Fruit fly (Drosophila melanogaster) whole organism, embryonic: ENCODE measurements around the gene Jhbp5.
A peak's percentile ranks its signal among the peaks of the same experiment; 100 is the strongest.

ENCODE experiments used
- Asciz ChIP-seq: fragments of 200-800 bp; sonication (Bioruptor generic); optimal IDR thresholded peaks from 2 replicates; lab custom pipeline; 2017; ENCODE audit warnings: missing biosample characterization, mild to moderate bottlenecking, missing genetic modification characterization, missing genetic modification reagents
- Atf6 ChIP-seq: fragments of 200-800 bp; sonication (Bioruptor generic); IDR thresholded peaks from 2 replicates; pipeline ENCODE4 v1.3.6; 2022; ENCODE audit warnings: missing biosample characterization, missing genetic modification characterization
- CG11560 ChIP-seq: fragments of 200-800 bp; sonication (Bioruptor generic); IDR thresholded peaks from 3 replicates; pipeline ENCODE4 v1.3.6; 2022; ENCODE audit warnings: missing biosample characterization, missing genetic modification characterization
- CG11723 ChIP-seq: fragments of 200-800 bp; sonication (Bioruptor generic); optimal IDR thresholded peaks from 2 replicates; lab custom pipeline; 2017; ENCODE audit warnings: missing biosample characterization, mild to moderate bottlenecking, missing genetic modification characterization
- CG12391 ChIP-seq: fragments of 200-800 bp; sonication (Bioruptor generic); optimal IDR thresholded peaks from 3 replicates; lab custom pipeline; 2018; ENCODE audit warnings: missing biosample characterization, mild to moderate bottlenecking, missing genetic modification characterization, moderate library complexity
- CG15011 ChIP-seq: fragments of 200-800 bp; sonication (Bioruptor generic); optimal IDR thresholded peaks from 3 replicates; lab custom pipeline; 2018; ENCODE audit warnings: missing biosample characterization, mild to moderate bottlenecking, missing genetic modification characterization
- CG15514 ChIP-seq: fragments of 200-800 bp; sonication (Bioruptor generic); optimal IDR thresholded peaks from 3 replicates; lab custom pipeline; 2017; ENCODE audit warnings: missing biosample characterization, missing genetic modification characterization, mild to moderate bottlenecking, moderate library complexity, missing genetic modification reagents
- CG1832 ChIP-seq: fragments of 200-800 bp; sonication (Bioruptor generic); optimal IDR thresholded peaks from 2 replicates; lab custom pipeline; 2017; ENCODE audit warnings: missing biosample characterization, mild to moderate bottlenecking, missing genetic modification characterization, inconsistent platforms
- CG2116 ChIP-seq: fragments of 200-800 bp; sonication (Bioruptor generic); optimal IDR thresholded peaks from 3 replicates; lab custom pipeline; 2018; ENCODE audit warnings: missing biosample characterization, mild to moderate bottlenecking, missing genetic modification characterization
- CG2875 ChIP-seq: fragments of 200-800 bp; sonication (Bioruptor generic); optimal IDR thresholded peaks from 2 replicates; lab custom pipeline; 2017; ENCODE audit warnings: missing biosample characterization, mild to moderate bottlenecking, missing genetic modification characterization, missing genetic modification reagents
- CG30431 ChIP-seq: fragments of 200-800 bp; sonication (Bioruptor generic); optimal IDR thresholded peaks from 2 replicates; lab custom pipeline; 2017; ENCODE audit warnings: missing biosample characterization, missing genetic modification characterization
- CG33213 ChIP-seq: fragments of 200-800 bp; sonication (Bioruptor generic); optimal IDR thresholded peaks from 3 replicates; lab custom pipeline; 2016; ENCODE audit warnings: missing biosample characterization, missing genetic modification characterization
- CG3726 ChIP-seq: fragments of 200-800 bp; sonication (Bioruptor generic); IDR thresholded peaks from 3 replicates; pipeline ENCODE4, ENCODE4 v1.3.6; 2022; ENCODE audit warnings: missing biosample characterization, missing genetic modification characterization
- CG4282 ChIP-seq: fragments of 200-800 bp; sonication (Bioruptor generic); optimal IDR thresholded peaks from 2 replicates; lab custom pipeline; 2016; ENCODE audit warnings: missing biosample characterization, missing genetic modification characterization
- CG4617 ChIP-seq: fragments of 200-800 bp; sonication (Bioruptor generic); optimal IDR thresholded peaks from 3 replicates; lab custom pipeline; 2016; ENCODE audit warnings: missing biosample characterization, missing genetic modification characterization, borderline replicate concordance
- CG4707 ChIP-seq: fragments of 200-800 bp; sonication (Bioruptor generic); optimal IDR thresholded peaks from 2 replicates; lab custom pipeline; 2018; ENCODE audit warnings: missing biosample characterization, mild to moderate bottlenecking, missing genetic modification characterization, moderate library complexity
- CG4730 ChIP-seq: fragments of 200-800 bp; sonication (Bioruptor generic); IDR thresholded peaks from 2 replicates; pipeline ENCODE4 v1.3.6; 2022; ENCODE audit warnings: missing biosample characterization, missing genetic modification characterization
- CG7271 ChIP-seq: fragments of 200-800 bp; sonication (Bioruptor generic); optimal IDR thresholded peaks from 2 replicates; lab custom pipeline; 2018; ENCODE audit warnings: missing biosample characterization, mild to moderate bottlenecking, missing genetic modification characterization, moderate library complexity
- CG8281 ChIP-seq: fragments of 200-800 bp; sonication (Bioruptor generic); optimal IDR thresholded peaks from 2 replicates; lab custom pipeline; 2018; ENCODE audit warnings: missing biosample characterization, mild to moderate bottlenecking, missing genetic modification characterization, moderate library complexity
- CG9609 ChIP-seq: fragments of 200-800 bp; sonication (Bioruptor generic); optimal IDR thresholded peaks from 3 replicates; lab custom pipeline; 2016; ENCODE audit warnings: missing biosample characterization, missing genetic modification characterization
- Camta ChIP-seq: fragments of 200-800 bp; sonication (Bioruptor generic); optimal IDR thresholded peaks from 2 replicates; lab custom pipeline; 2016; ENCODE audit warnings: missing biosample characterization, missing genetic modification characterization
- E2f2 ChIP-seq: fragments of 200-800 bp; sonication (Bioruptor generic); IDR thresholded peaks from 2 replicates; pipeline ENCODE4 v1.3.6; 2022; ENCODE audit warnings: missing biosample characterization, missing genetic modification characterization
- Hr39 ChIP-seq: fragments of >200 bp; optimal IDR thresholded peaks from 2 replicates; lab custom pipeline; 2017
- MBD-R2 ChIP-seq: fragments of 200-800 bp; sonication (Bioruptor generic); IDR thresholded peaks from 2 replicates; pipeline ENCODE4 v1.3.6; 2022; ENCODE audit warnings: missing biosample characterization, missing genetic modification characterization
- MTF-1 ChIP-seq: fragments of 200-800 bp; sonication (Bioruptor generic); optimal IDR thresholded peaks from 2 replicates; lab custom pipeline; 2018; ENCODE audit warnings: missing biosample characterization, mild to moderate bottlenecking, missing genetic modification characterization, borderline replicate concordance
- Taf1 ChIP-seq: fragments of 200-800 bp; sonication (Bioruptor generic); IDR thresholded peaks from 2 replicates; pipeline ENCODE4 v1.3.6; 2022; ENCODE audit warnings: missing biosample characterization, missing genetic modification characterization
- Usf ChIP-seq: fragments of 200-800 bp; sonication (Bioruptor generic); optimal IDR thresholded peaks from 2 replicates; lab custom pipeline; 2017; ENCODE audit warnings: missing genotype, missing biosample characterization, missing genetic modification characterization
- bcd ChIP-seq: fragments of 200-800 bp; sonication (Bioruptor generic); optimal IDR thresholded peaks from 2 replicates; lab custom pipeline; 2017; ENCODE audit warnings: missing biosample characterization, mild to moderate bottlenecking, missing genetic modification characterization
- bsh ChIP-seq, 2 experiments: fragments of 200-800 bp; sonication (Bioruptor generic); optimal IDR thresholded peaks; 2 replicates each; lab custom pipeline; 2017 to 2018; ENCODE audit warnings: mild to moderate bottlenecking in 2 of 2, missing biosample characterization in 2 of 2, missing genetic modification characterization in 2 of 2, moderate library complexity in 1 of 2
- cad ChIP-seq: fragments of >200 bp; optimal IDR thresholded peaks from 2 replicates; lab custom pipeline; 2017; ENCODE audit warnings: missing biosample characterization, missing genetic modification characterization
- cg ChIP-seq: fragments of 200-800 bp; sonication (Bioruptor generic); optimal IDR thresholded peaks from 3 replicates; lab custom pipeline; 2019; ENCODE audit warnings: missing biosample characterization, mild to moderate bottlenecking, missing genetic modification characterization, moderate library complexity
- ci ChIP-seq: fragments of 200-800 bp; sonication (Bioruptor generic); IDR thresholded peaks from 3 replicates; pipeline ENCODE4 v1.3.6; 2022; ENCODE audit warnings: missing biosample characterization, missing genetic modification characterization
- crp ChIP-seq, 2 experiments: fragments of 200-800 bp; sonication (Bioruptor generic); optimal IDR thresholded peaks; 2 replicates in 1 of 2; 3 replicates in 1 of 2; lab custom pipeline; 2017; ENCODE audit warnings: missing biosample characterization in 2 of 2, missing genetic modification characterization in 2 of 2, mild to moderate bottlenecking in 1 of 2, moderate library complexity in 1 of 2
- dan ChIP-seq: fragments of 200-800 bp; sonication (Bioruptor generic); IDR thresholded peaks from 2 replicates; pipeline ENCODE4 v1.3.6; 2022; ENCODE audit warnings: missing biosample characterization, missing genetic modification characterization
- dati ChIP-seq: fragments of 200-800 bp; sonication (Bioruptor generic); IDR thresholded peaks from 2 replicates; pipeline ENCODE4 v1.3.6; 2022; ENCODE audit warnings: missing biosample characterization, missing genetic modification characterization
- dm ChIP-seq: fragments of 200-800 bp; sonication (Bioruptor generic); optimal IDR thresholded peaks from 3 replicates; lab custom pipeline; 2016; ENCODE audit warnings: missing biosample characterization, missing genetic modification characterization
- ems ChIP-seq: fragments of 200-800 bp; sonication (Bioruptor generic); optimal IDR thresholded peaks from 3 replicates; lab custom pipeline; 2016; ENCODE audit warnings: missing biosample characterization, missing genetic modification characterization
- fru ChIP-seq: fragments of >200 bp; optimal IDR thresholded peaks from 2 replicates; lab custom pipeline; 2017
- ftz-f1 ChIP-seq: fragments of 200-800 bp; sonication (Bioruptor generic); optimal IDR thresholded peaks from 2 replicates; lab custom pipeline; 2016; ENCODE audit warnings: missing biosample characterization, missing genetic modification characterization
- gem ChIP-seq: fragments of 200-800 bp; sonication (Bioruptor generic); optimal IDR thresholded peaks from 2 replicates; lab custom pipeline; 2019; ENCODE audit warnings: missing biosample characterization, mild to moderate bottlenecking, missing genetic modification characterization, moderate library complexity
- gro ChIP-seq: fragments of 200-800 bp; sonication (Bioruptor generic); optimal IDR thresholded peaks from 2 replicates; lab custom pipeline; 2016; ENCODE audit warnings: missing biosample characterization, missing genetic modification characterization
- jigr1 ChIP-seq: fragments of 200-800 bp; sonication (Bioruptor generic); IDR thresholded peaks from 3 replicates; pipeline ENCODE4 v1.3.6; 2022; ENCODE audit warnings: missing biosample characterization, missing genetic modification characterization
- klu ChIP-seq: fragments of 200-800 bp; sonication (Bioruptor generic); IDR thresholded peaks from 2 replicates; pipeline ENCODE4 v1.3.6; 2022; ENCODE audit warnings: missing biosample characterization, missing genetic modification characterization
- kni ChIP-seq: fragments of 200-800 bp; sonication (Bioruptor generic); optimal IDR thresholded peaks from 3 replicates; lab custom pipeline; 2017; ENCODE audit warnings: mild to moderate bottlenecking, missing biosample characterization, missing genetic modification reagents, missing genetic modification characterization
- pb ChIP-seq: fragments of 200-800 bp; sonication (Bioruptor generic); optimal IDR thresholded peaks from 3 replicates; lab custom pipeline; 2016; ENCODE audit warnings: missing biosample characterization, missing genetic modification characterization
- peb ChIP-seq: fragments of 200-800 bp; sonication (Bioruptor generic); IDR thresholded peaks from 2 replicates; pipeline ENCODE4 v1.3.6; 2022; ENCODE audit warnings: missing biosample characterization, missing genetic modification characterization
- run ChIP-seq: fragments of 200-800 bp; sonication (Bioruptor generic); optimal IDR thresholded peaks from 3 replicates; lab custom pipeline; 2018; ENCODE audit warnings: missing biosample characterization, mild to moderate bottlenecking, missing genetic modification characterization
- sc ChIP-seq, 3 experiments: fragments of >200 bp in 2 of 3; fragments of 200-800 bp in 1 of 3; sonication (Bioruptor generic) in 1 of 3; optimal IDR thresholded peaks; 2 replicates in 2 of 3; 3 replicates in 1 of 3; lab custom pipeline; 2017; ENCODE audit warnings: mild to moderate bottlenecking in 1 of 3, missing biosample characterization in 1 of 3, missing genetic modification characterization in 1 of 3, missing genetic modification reagents in 1 of 3
- shn ChIP-seq: fragments of 200-800 bp; sonication (Bioruptor generic); optimal IDR thresholded peaks from 3 replicates; lab custom pipeline; 2016; ENCODE audit warnings: missing biosample characterization, missing genetic modification characterization
- stwl ChIP-seq: fragments of 200-800 bp; sonication (Bioruptor generic); optimal IDR thresholded peaks from 3 replicates; lab custom pipeline; 2018; ENCODE audit warnings: missing biosample characterization, mild to moderate bottlenecking, missing genetic modification characterization, moderate library complexity
- toy ChIP-seq: fragments of 200-800 bp; sonication (Bioruptor generic); IDR thresholded peaks from 2 replicates; pipeline ENCODE4 v1.3.6; 2022; ENCODE audit warnings: missing biosample characterization, missing genetic modification characterization

Jhbp5 gene

DNA sequence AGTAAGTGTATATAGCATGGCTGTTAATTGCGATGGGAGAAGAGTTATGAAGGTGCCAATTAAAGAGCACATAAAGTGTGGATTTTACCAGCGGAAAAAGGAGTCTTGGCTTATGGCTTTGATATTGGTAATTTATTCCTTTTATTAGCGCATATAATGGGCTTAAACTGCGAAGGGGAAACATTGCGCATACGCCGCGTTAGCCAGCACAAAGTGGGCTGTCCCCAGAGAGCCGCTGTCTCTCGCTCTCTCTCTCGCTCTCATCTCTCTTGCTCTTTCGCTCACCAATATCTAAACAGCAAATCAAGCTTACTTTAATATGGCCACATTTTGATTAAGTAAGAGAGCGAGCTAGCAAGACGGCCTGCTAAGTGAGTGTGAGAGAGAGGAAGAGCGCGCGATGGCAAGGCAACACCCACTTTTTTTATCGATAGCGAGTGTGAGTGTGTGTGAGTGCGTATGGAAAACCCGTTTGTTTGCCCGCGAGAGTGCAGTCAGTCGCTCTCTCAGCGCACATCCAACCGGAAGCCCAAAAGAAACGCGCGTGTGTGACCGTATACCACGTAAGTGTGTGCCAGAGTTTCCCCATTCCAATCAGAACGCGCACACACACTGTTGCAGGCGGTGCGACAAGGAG is 20.2 kb downstream of the Jhbp5 start, which contains the start of gene pnr:
TSS of gene pnr (plus strand) at position 493 of the 637 bp plus-strand sequence.
- TF ChIP-seq fru (lab: Kevin White, UChicago): no peak
- TF ChIP-seq cg (GFP tag; lab: Kevin White, UChicago): peak; percentile 99
- no peak for TF ChIP-seq Asciz (GFP tag; lab: Kevin White, UChicago)
- TF ChIP-seq CG30431 (GFP tag; lab: Kevin White, UChicago): no peak
- no peak for TF ChIP-seq CG4707 (GFP tag; lab: Kevin White, UChicago)
- TF ChIP-seq CG9609: no peak
- TF ChIP-seq ftz-f1 (GFP tag; lab: Kevin White, UChicago): peak; percentile 38
- no peak for TF ChIP-seq crp (GFP tag; optimal IDR thresholded peaks at IDR 0.05; lab: Kevin White, UChicago)
- TF ChIP-seq MTF-1 (GFP tag; lab: Kevin White, UChicago): no peak
- TF ChIP-seq bcd (GFP tag; lab: Kevin White, UChicago): no peak
- TF ChIP-seq CG7271: no peak
- TF ChIP-seq CG2875 (GFP tag; lab: Kevin White, UChicago): no peak
- peak; percentile 33 for TF ChIP-seq CG2116 (GFP tag; lab: Kevin White, UChicago)
- peak; percentile 28; the same call in 1 of the 2 replicates for TF ChIP-seq CG4730 (GFP tag; lab: Robert Waterston, UW)
- TF ChIP-seq CG8281: no peak
- TF ChIP-seq pb (GFP tag; lab: Kevin White, UChicago): peak; percentile 14
- no peak for TF ChIP-seq sc (optimal IDR thresholded peaks at IDR 0.05; lab: Kevin White, UChicago)
- no peak for TF ChIP-seq sc (GFP tag; optimal IDR thresholded peaks at IDR 0.05; lab: Kevin White, UChicago)
- no peak for TF ChIP-seq CG12391 (tag; lab: Kevin White, UChicago)
- TF ChIP-seq dati (GFP tag; lab: Robert Waterston, UW): no peak
- TF ChIP-seq CG15011 (GFP tag; lab: Kevin White, UChicago): no peak
- TF ChIP-seq run (tag; lab: Kevin White, UChicago): peak; percentile 8
- no peak for TF ChIP-seq shn (GFP tag; lab: Kevin White, UChicago)
- TF ChIP-seq ci (GFP tag; lab: Robert Waterston, UW): peak; percentile 69; the same call in 2 of the 3 replicates
- TF ChIP-seq kni (GFP tag; lab: Kevin White, UChicago): peak; percentile 51
- peak; percentile 24; the same call in 1 of the 2 replicates for TF ChIP-seq E2f2 (GFP tag; lab: Robert Waterston, UW)
- no peak for TF ChIP-seq Hr39 (lab: Kevin White, UChicago)
- no peak for TF ChIP-seq Taf1 (GFP tag; lab: Robert Waterston, UW)
- no peak for TF ChIP-seq jigr1 (GFP tag; lab: Robert Waterston, UW)
- no peak for TF ChIP-seq Camta
- TF ChIP-seq CG11723 (GFP tag; lab: Kevin White, UChicago): no peak
- TF ChIP-seq CG33213 (GFP tag; lab: Kevin White, UChicago): no peak
- no peak for TF ChIP-seq toy
- no peak for TF ChIP-seq klu (GFP tag; lab: Robert Waterston, UW)
- no peak for TF ChIP-seq CG11560 (tag; lab: Robert Waterston, UW)
- TF ChIP-seq bsh (GFP tag; optimal IDR thresholded peaks at IDR 0.05; lab: Kevin White, UChicago): no peak
- no peak for TF ChIP-seq ems (GFP tag; lab: Kevin White, UChicago)
- TF ChIP-seq gem (tag; lab: Kevin White, UChicago): no peak
- no peak for TF ChIP-seq CG4617 (GFP tag; lab: Kevin White, UChicago)
- TF ChIP-seq MBD-R2 (GFP tag; lab: Robert Waterston, UW): no peak
- TF ChIP-seq dm: no peak
- TF ChIP-seq CG4282 (GFP tag; lab: Kevin White, UChicago): no peak
- TF ChIP-seq dan: no peak
- no peak for TF ChIP-seq peb (GFP tag; lab: Robert Waterston, UW)
- peak; percentile 95 for TF ChIP-seq CG1832 (GFP tag; lab: Kevin White, UChicago)
- TF ChIP-seq Usf: no peak
- TF ChIP-seq CG3726 (GFP tag; lab: Robert Waterston, UW): no peak
- no peak for TF ChIP-seq stwl (tag; lab: Kevin White, UChicago)
- TF ChIP-seq Atf6: peak; percentile 54; the same call in 1 of the 2 replicates
- no peak for TF ChIP-seq CG15514 (GFP tag; lab: Kevin White, UChicago)
- TF ChIP-seq cad (GFP tag; lab: Kevin White, UChicago): no peak
- TF ChIP-seq gro: no peak
